Worm (Caenorhabditis elegans) whole organism, L3 larva: Measurements from ENCODE around the gene fib-1.

ENCODE experiments used
- R02D3.7 ChIP-seq: fragments of 150-350 bp; optimal IDR thresholded peaks from 2 replicates; lab custom pipeline; 2014; ENCODE audit warnings: missing biosample characterization, missing genetic modification characterization
- ZK546.5 ChIP-seq: sonication (generic microtip); optimal IDR thresholded peaks from 2 replicates; lab custom pipeline; 2017; ENCODE audit warnings: missing biosample characterization, missing genetic modification characterization
- aly-2 ChIP-seq: fragments of 150-350 bp; optimal IDR thresholded peaks from 2 replicates; lab custom pipeline; 2014; ENCODE audit warnings: missing biosample characterization, missing genetic modification characterization
- ama-1 ChIP-seq: fragments of 150-350 bp; optimal IDR thresholded peaks from 2 replicates; lab custom pipeline; 2018
- ceh-28 ChIP-seq: fragments of 150-350 bp; optimal IDR thresholded peaks from 2 replicates; lab custom pipeline; 2014; ENCODE audit warnings: missing biosample characterization, missing genetic modification reagents, missing genetic modification characterization
- ceh-82 ChIP-seq: fragments of 150-350 bp; optimal IDR thresholded peaks from 2 replicates; lab custom pipeline; 2014; ENCODE audit warnings: missing biosample characterization, missing genetic modification characterization
- daf-12 ChIP-seq: fragments of 150-350 bp; optimal IDR thresholded peaks from 2 replicates; lab custom pipeline; 2014; ENCODE audit warnings: missing biosample characterization, missing genetic modification reagents, missing genetic modification characterization
- egl-5 ChIP-seq: fragments of 150-350 bp; optimal IDR thresholded peaks from 2 replicates; lab custom pipeline; 2017; ENCODE audit warnings: missing biosample characterization, missing genetic modification reagents, missing genetic modification characterization, inconsistent platforms
- elt-2 ChIP-seq: sonication (generic microtip); optimal IDR thresholded peaks from 2 replicates; lab custom pipeline; 2016; ENCODE audit warnings: missing genetic modification reagents, mild to moderate bottlenecking, missing genetic modification characterization, missing compliant biosample characterization
- elt-3 ChIP-seq, 3 experiments: fragments of 150-350 bp in 1 of 3; sonication (generic microtip) in 2 of 3; optimal IDR thresholded peaks; 2 replicates in 2 of 3; 4 replicates in 1 of 3; lab custom pipeline; 2014 to 2017; ENCODE audit warnings: missing biosample characterization in 3 of 3, missing genetic modification characterization in 3 of 3
- eor-1 ChIP-seq, 2 experiments: fragments of 150-350 bp; optimal IDR thresholded peaks; 2 replicates each; lab custom pipeline; 2014 to 2018; ENCODE audit warnings: missing biosample characterization in 2 of 2, missing genetic modification characterization in 2 of 2
- fkh-10 ChIP-seq: sonication (generic microtip); optimal IDR thresholded peaks from 2 replicates; lab custom pipeline; 2017; ENCODE audit warnings: missing biosample characterization, missing genetic modification reagents, missing genetic modification characterization
- fkh-2 ChIP-seq: fragments of 150-350 bp; optimal IDR thresholded peaks from 2 replicates; lab custom pipeline; 2014; ENCODE audit warnings: missing biosample characterization, missing genetic modification reagents, missing genetic modification characterization
- hmg-11 ChIP-seq: sonication (generic microtip); optimal IDR thresholded peaks from 2 replicates; lab custom pipeline; 2016; ENCODE audit warnings: missing genetic modification characterization, missing compliant biosample characterization
- lin-15B ChIP-seq: fragments of 150-350 bp; optimal IDR thresholded peaks from 2 replicates; lab custom pipeline; 2014; ENCODE audit warnings: missing biosample characterization, missing genetic modification characterization
- lin-39 ChIP-seq: fragments of 150-350 bp; optimal IDR thresholded peaks from 2 replicates; lab custom pipeline; 2018; ENCODE audit warnings: missing biosample characterization, missing genetic modification reagents, missing genetic modification characterization
- lsy-12 ChIP-seq: sonication (generic microtip); optimal IDR thresholded peaks from 2 replicates; lab custom pipeline; 2016; ENCODE audit warnings: mild to moderate bottlenecking, missing genetic modification characterization, missing compliant biosample characterization
- mdl-1 ChIP-seq: fragments of 150-350 bp; optimal IDR thresholded peaks from 2 replicates; lab custom pipeline; 2014; ENCODE audit warnings: missing biosample characterization, missing genetic modification characterization
- mml-1 ChIP-seq: fragments of 150-350 bp; sonication (generic microtip); optimal IDR thresholded peaks from 3 replicates; lab custom pipeline; 2014; ENCODE audit warnings: missing biosample characterization, missing genetic modification characterization
- nfya-1 ChIP-seq: sonication (generic microtip); optimal IDR thresholded peaks from 2 replicates; lab custom pipeline; 2017; ENCODE audit warnings: missing genetic modification characterization, mild to moderate bottlenecking, missing compliant biosample characterization, antibody characterized with exemption, moderate library complexity; ENCODE audit not compliant: insufficient read depth
- nhr-12 ChIP-seq: fragments of 150-350 bp; optimal IDR thresholded peaks from 2 replicates; lab custom pipeline; 2014; ENCODE audit warnings: missing biosample characterization, missing genetic modification characterization
- nhr-23 ChIP-seq: fragments of 150-350 bp; optimal IDR thresholded peaks from 2 replicates; lab custom pipeline; 2014; ENCODE audit warnings: missing biosample characterization, missing genetic modification reagents, missing genetic modification characterization
- nhr-237 ChIP-seq: fragments of 150-350 bp; optimal IDR thresholded peaks from 2 replicates; lab custom pipeline; 2014; ENCODE audit warnings: missing biosample characterization, missing genetic modification characterization
- nhr-25 ChIP-seq: sonication (generic microtip); optimal IDR thresholded peaks from 2 replicates; lab custom pipeline; 2017; ENCODE audit warnings: missing biosample characterization, missing genetic modification characterization
- nhr-28 ChIP-seq: fragments of 150-350 bp; optimal IDR thresholded peaks from 2 replicates; lab custom pipeline; 2014; ENCODE audit warnings: missing biosample characterization, missing genetic modification characterization
- nhr-43 ChIP-seq: sonication (generic microtip); optimal IDR thresholded peaks from 2 replicates; lab custom pipeline; 2016; ENCODE audit warnings: mild to moderate bottlenecking, missing genetic modification characterization, missing compliant biosample characterization; ENCODE audit not compliant: poor library complexity, severe bottlenecking
- nhr-76 ChIP-seq: fragments of 150-350 bp; sonication (generic microtip); optimal IDR thresholded peaks from 5 replicates; lab custom pipeline; 2014; ENCODE audit warnings: missing biosample characterization, missing genetic modification characterization
- nhr-77 ChIP-seq: fragments of 150-350 bp; optimal IDR thresholded peaks from 2 replicates; lab custom pipeline; 2014; ENCODE audit warnings: missing biosample characterization, missing genetic modification characterization
- pha-4 ChIP-seq: fragments of 150-350 bp; optimal IDR thresholded peaks from 2 replicates; lab custom pipeline; 2014; ENCODE audit warnings: missing biosample characterization, missing genetic modification reagents, missing genetic modification characterization
- sea-2 ChIP-seq: fragments of 150-350 bp; sonication (generic microtip); optimal IDR thresholded peaks from 4 replicates; lab custom pipeline; 2014; ENCODE audit warnings: missing biosample characterization, missing genetic modification reagents, missing genetic modification characterization
- skn-1 ChIP-seq: fragments of 150-350 bp; optimal IDR thresholded peaks from 2 replicates; lab custom pipeline; 2014; ENCODE audit warnings: missing biosample characterization, missing genetic modification characterization
- snpc-4 ChIP-seq: fragments of 150-350 bp; optimal IDR thresholded peaks from 2 replicates; lab custom pipeline; 2014; ENCODE audit warnings: missing biosample characterization, missing genetic modification characterization
- tbx-2 ChIP-seq: sonication (generic microtip); optimal IDR thresholded peaks from 2 replicates; lab custom pipeline; 2016; ENCODE audit warnings: mild to moderate bottlenecking, missing genetic modification characterization, missing compliant biosample characterization
- unc-62 ChIP-seq: fragments of 150-350 bp; sonication (generic microtip); optimal IDR thresholded peaks from 4 replicates; lab custom pipeline; 2014; ENCODE audit warnings: missing biosample characterization, missing genetic modification reagents, missing genetic modification characterization
- zag-1 ChIP-seq: fragments of 150-350 bp; optimal IDR thresholded peaks from 2 replicates; lab custom pipeline; 2014; ENCODE audit warnings: missing biosample characterization, missing genetic modification characterization
- ztf-11 ChIP-seq: fragments of 150-350 bp; optimal IDR thresholded peaks from 2 replicates; lab custom pipeline; 2014; ENCODE audit warnings: missing biosample characterization, missing genetic modification characterization
- ztf-4 ChIP-seq: fragments of 150-350 bp; optimal IDR thresholded peaks from 2 replicates; lab custom pipeline; 2014; ENCODE audit warnings: missing biosample characterization, missing genetic modification characterization

Gene fib-1

DNA sequence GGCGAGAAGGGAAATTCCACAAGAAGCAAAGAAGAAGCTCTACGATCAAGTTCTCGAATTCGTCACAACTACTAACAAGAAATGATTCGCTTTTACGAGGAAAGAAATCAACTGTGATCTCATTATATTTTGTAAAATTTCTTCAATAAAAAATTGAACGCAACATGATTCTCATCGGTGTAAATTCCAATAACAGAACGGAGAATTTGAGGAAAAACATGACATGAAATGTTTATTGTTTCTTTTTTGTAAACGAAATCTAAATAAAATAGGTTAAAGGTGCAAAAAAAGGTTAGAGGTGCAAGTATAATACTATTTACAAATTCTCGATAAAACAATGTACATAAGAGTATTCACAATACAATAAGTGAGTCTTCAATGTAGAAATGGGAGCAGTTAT is 10.5 kb downstream of the fib-1 start:
- TF ChIP-seq mml-1 (tag; lab: Kevin White, UChicago): no peak
- no peak for TF ChIP-seq ceh-28 (tag; lab: Kevin White, UChicago)
- no peak for TF ChIP-seq pha-4 (tag; lab: Kevin White, UChicago)
- TF ChIP-seq ztf-4: no peak
- TF ChIP-seq eor-1 (tag; optimal IDR thresholded peaks at IDR 0.05; lab: Kevin White, UChicago): no peak
- TF ChIP-seq ceh-82 (tag; lab: Kevin White, UChicago): no peak
- no peak for TF ChIP-seq snpc-4 (tag; lab: Kevin White, UChicago)
- no peak for TF ChIP-seq nhr-76 (tag; lab: Kevin White, UChicago)
- TF ChIP-seq nhr-12 (tag; lab: Kevin White, UChicago): no peak
- TF ChIP-seq unc-62 (GFP tag; lab: Kevin White, UChicago): no peak
- no peak for TF ChIP-seq lin-39 (tag; lab: Kevin White, UChicago)
- no peak for TF ChIP-seq ZK546.5 (tag; lab: Kevin White, UChicago)

DNA sequence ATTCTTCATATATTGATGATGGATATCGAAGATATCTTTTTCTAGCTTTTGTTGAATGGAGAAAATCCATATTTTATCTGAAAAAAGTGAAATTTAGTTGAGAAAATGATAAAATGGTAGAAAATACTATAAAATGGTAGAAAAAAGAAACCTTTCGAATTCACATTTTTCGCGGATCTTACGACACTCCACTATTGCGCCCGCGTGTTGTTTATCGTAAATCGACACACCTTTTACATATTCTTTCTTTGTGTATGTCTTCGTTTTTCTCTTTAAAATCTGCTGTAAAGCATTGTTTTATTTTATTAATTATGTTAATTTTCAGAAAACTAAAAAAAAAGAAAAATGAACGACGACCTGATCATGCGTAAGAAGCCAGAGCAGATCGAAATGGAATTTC is 11.2 kb downstream of the fib-1 start, which contains the start of the genes cdt-2 and T01C3.2:
Gene cdt-2, minus strand, starts transcription at position 284 of the 400 bp plus-strand sequence.
Gene T01C3.2, plus strand, starts transcription at position 326 of the 400 bp plus-strand sequence.
- TF ChIP-seq lin-15B (tag; lab: Kevin White, UChicago) (peak; percentile 62), sea-2 (GFP tag; lab: Kevin White, UChicago) (no peak), lsy-12 (tag; lab: Kevin White, UChicago) (no peak), ama-1 (lab: Kevin White, UChicago) (no peak), lin-39 (tag; lab: Kevin White, UChicago) (no peak), R02D3.7 (tag; lab: Kevin White, UChicago) (peak; percentile 91), eor-1 (tag; optimal IDR thresholded peaks at IDR 0.05; lab: Kevin White, UChicago) (no peak), ceh-82 (tag; lab: Kevin White, UChicago) (no peak), egl-5 (tag; lab: Kevin White, UChicago) (no peak), nhr-237 (tag; lab: Kevin White, UChicago) (no peak), fkh-10 (GFP tag; lab: Kevin White, UChicago) (no peak), nhr-28 (no peak), nhr-12 (tag; lab: Kevin White, UChicago) (no peak), pha-4 (tag; lab: Kevin White, UChicago) (peak; percentile 71), nhr-25 (tag; lab: Kevin White, UChicago) (no peak), nhr-23 (tag; lab: Kevin White, UChicago) (peak; percentile 10), zag-1 (tag; lab: Kevin White, UChicago) (no peak), fkh-2 (tag; lab: Kevin White, UChicago) (no peak), mdl-1 (no peak), nhr-43 (tag; lab: Kevin White, UChicago) (no peak)

DNA sequence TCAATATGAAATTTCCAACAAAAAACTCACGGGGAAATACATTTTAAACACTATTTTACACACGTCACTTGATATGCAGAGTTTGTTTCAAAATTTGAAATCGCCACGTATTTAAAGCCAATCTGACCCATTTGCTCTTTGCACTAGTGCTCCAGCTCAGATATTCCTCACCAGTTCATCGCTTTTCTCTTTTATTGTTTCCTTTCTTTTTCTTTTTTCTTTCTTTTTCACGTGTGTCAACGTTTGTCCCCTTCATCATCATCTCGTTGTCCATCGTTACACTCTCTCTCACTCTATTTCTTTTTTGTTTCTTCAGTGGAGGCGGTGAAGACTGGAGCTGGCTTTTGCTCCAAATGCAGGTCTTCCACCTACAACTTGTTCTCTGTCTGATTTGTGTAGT is 17.4 kb downstream of the fib-1 start, which contains the start of gene F02D8.4:
Gene F02D8.4, plus strand, starts transcription at position 301 of the 400 bp plus-strand sequence.
- TF ChIP-seq daf-12 (tag; lab: Kevin White, UChicago) (no peak), fkh-10 (GFP tag; lab: Kevin White, UChicago) (no peak), mml-1 (tag; lab: Kevin White, UChicago) (no peak)

DNA sequence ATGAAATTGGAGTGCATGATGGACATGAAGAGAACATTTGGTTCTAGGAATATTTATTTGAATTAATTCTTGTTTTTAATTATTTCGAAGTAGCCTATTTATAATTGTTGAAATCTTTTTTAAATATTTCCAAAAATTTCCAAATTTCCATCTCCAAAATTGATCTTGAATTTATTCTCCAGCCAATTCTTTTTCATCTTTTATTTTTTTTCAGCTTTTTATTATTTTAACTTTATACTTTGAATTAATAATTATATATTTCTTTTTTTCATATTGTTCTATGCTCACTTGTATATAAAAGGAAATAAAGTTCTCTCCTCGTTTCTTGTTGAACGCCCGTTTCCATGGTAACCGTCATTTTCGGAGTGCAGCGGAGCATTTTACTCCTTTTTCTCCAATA is 22.1 kb downstream of the fib-1 start, which contains the start of gene xbx-1:
Gene xbx-1, plus strand, starts transcription at position 301 of the 400 bp plus-strand sequence.
- no peak for TF ChIP-seq ZK546.5 (tag; lab: Kevin White, UChicago)
- TF ChIP-seq nhr-237 (tag; lab: Kevin White, UChicago): no peak
- TF ChIP-seq ztf-11 (tag; lab: Kevin White, UChicago): no peak
- no peak for TF ChIP-seq elt-3 (tag; optimal IDR thresholded peaks at IDR 0.05; lab: Kevin White, UChicago)
- no peak for TF ChIP-seq egl-5 (tag; lab: Kevin White, UChicago)

ce11 chrV:14978205-14978751 is 23.7 kb downstream of the fib-1 start, which contains the start of the genes grd-12 and F02D8.1:
Gene grd-12 (plus strand): TSS chrV:14978505.
Gene F02D8.1 (minus strand): TSS chrV:14978701.
- TF ChIP-seq ceh-28 (tag; lab: Kevin White, UChicago) (no peak), mdl-1 (no peak), snpc-4 (tag; lab: Kevin White, UChicago) (no peak), skn-1 (no peak), daf-12 (tag; lab: Kevin White, UChicago) (no peak), nfya-1 (tag; lab: Kevin White, UChicago) (no peak), nhr-28 (no peak), nhr-77 (tag; lab: Kevin White, UChicago) (no peak), tbx-2 (tag; lab: Kevin White, UChicago) (no peak), nhr-43 (tag; lab: Kevin White, UChicago) (no peak), fkh-10 (GFP tag; lab: Kevin White, UChicago) (no peak), elt-2 (tag; lab: Kevin White, UChicago) (no peak), nhr-237 (tag; lab: Kevin White, UChicago) (no peak), aly-2 (tag; lab: Kevin White, UChicago) (no peak), hmg-11 (tag; lab: Kevin White, UChicago) (no peak)
